Worm (Caenorhabditis elegans) whole organism, young adult: ENCODE data around the gene nol-56.

Experiments used
- B0019.2 ChIP-seq: fragments of 200-800 bp; sonication (Bioruptor generic); conservative IDR thresholded peaks from 2 replicates; pipeline ENCODE4 v1.3.6; 2022; ENCODE audit warnings: missing genetic modification reagents, missing genetic modification characterization, missing compliant biosample characterization
- F22D6.2 ChIP-seq: sonication (generic microtip); optimal IDR thresholded peaks from 2 replicates; lab custom pipeline; 2016; ENCODE audit warnings: mild to moderate bottlenecking, missing genetic modification characterization, missing compliant biosample characterization
- F37B4.10 ChIP-seq: fragments of 200-800 bp; sonication (Bioruptor generic); IDR thresholded peaks from 2 replicates; pipeline ENCODE4 v1.3.6; 2022; ENCODE audit warnings: missing genetic modification characterization, missing compliant biosample characterization
- F55B11.4 ChIP-seq: sonication (generic microtip); optimal IDR thresholded peaks from 2 replicates; lab custom pipeline; 2016; ENCODE audit warnings: missing compliant biosample characterization, missing genetic modification characterization, borderline replicate concordance; ENCODE audit not compliant: insufficient read depth
- K11D2.4 ChIP-seq: fragments of 200-800 bp; sonication (Bioruptor generic); IDR thresholded peaks from 2 replicates; pipeline ENCODE4 v1.3.6; 2022; ENCODE audit warnings: missing genetic modification reagents, missing genetic modification characterization, missing compliant biosample characterization
- T07F8.4 ChIP-seq: sonication (generic microtip); optimal IDR thresholded peaks from 2 replicates; lab custom pipeline; 2016; ENCODE audit warnings: mild to moderate bottlenecking, missing genetic modification characterization, moderate library complexity, missing compliant biosample characterization
- T26A5.8 ChIP-seq: sonication (generic microtip); optimal IDR thresholded peaks from 2 replicates; lab custom pipeline; 2016; ENCODE audit warnings: missing genetic modification characterization, missing compliant biosample characterization
- Y67H2A.10 ChIP-seq: fragments of 200-800 bp; sonication (Bioruptor generic); conservative IDR thresholded peaks from 2 replicates; pipeline ENCODE4 v1.3.6; 2022; ENCODE audit warnings: missing genetic modification reagents, missing genetic modification characterization, missing compliant biosample characterization
- Y79H2A.3 ChIP-seq: fragments of 200-800 bp; sonication (Bioruptor generic); conservative IDR thresholded peaks from 2 replicates; pipeline ENCODE4 v1.3.6; 2022; ENCODE audit warnings: missing genetic modification reagents, missing genetic modification characterization, missing compliant biosample characterization
- ZK185.1 ChIP-seq: sonication (generic microtip); optimal IDR thresholded peaks from 2 replicates; lab custom pipeline; 2016; ENCODE audit warnings: mild to moderate bottlenecking, missing genetic modification characterization, missing compliant biosample characterization; ENCODE audit not compliant: poor library complexity, severe bottlenecking
- aptf-2 ChIP-seq: fragments of 200-800 bp; sonication (Bioruptor generic); conservative IDR thresholded peaks from 2 replicates; pipeline ENCODE4 v1.3.6; 2022; ENCODE audit warnings: missing genetic modification reagents, missing genetic modification characterization, missing compliant biosample characterization
- attf-3 ChIP-seq: fragments of 200-800 bp; sonication (Bioruptor generic); conservative IDR thresholded peaks from 2 replicates; pipeline ENCODE4 v1.3.6; 2022; ENCODE audit warnings: missing genetic modification reagents, missing genetic modification characterization, missing compliant biosample characterization
- bed-1 ChIP-seq: fragments of 200-800 bp; sonication (Bioruptor generic); IDR thresholded peaks from 2 replicates; pipeline ENCODE4 v1.3.6; 2022; ENCODE audit warnings: missing genetic modification reagents, missing genetic modification characterization, missing compliant biosample characterization
- bed-2 ChIP-seq: fragments of 200-800 bp; sonication (Bioruptor generic); IDR thresholded peaks from 2 replicates; pipeline ENCODE4 v1.3.6; 2022; ENCODE audit warnings: missing genetic modification reagents, missing genetic modification characterization, missing compliant biosample characterization
- ceh-40 ChIP-seq: fragments of 200-800 bp; sonication (Bioruptor generic); IDR thresholded peaks from 2 replicates; pipeline ENCODE4 v1.3.6; 2022; ENCODE audit warnings: missing genetic modification characterization, missing compliant biosample characterization
- ceh-79 ChIP-seq: sonication (generic microtip); optimal IDR thresholded peaks from 2 replicates; lab custom pipeline; 2017; ENCODE audit warnings: mild to moderate bottlenecking, missing genetic modification characterization, missing compliant biosample characterization
- die-1 ChIP-seq: sonication (generic microtip); optimal IDR thresholded peaks from 2 replicates; lab custom pipeline; 2016; ENCODE audit warnings: missing genotype, mild to moderate bottlenecking, missing genetic modification characterization, missing compliant biosample characterization
- dpl-1 ChIP-seq: fragments of 150-350 bp; optimal IDR thresholded peaks from 2 replicates; lab custom pipeline; 2014; ENCODE audit warnings: missing biosample characterization, missing genetic modification reagents, missing genetic modification characterization
- egl-18 ChIP-seq: fragments of 200-800 bp; sonication (Bioruptor generic); IDR thresholded peaks from 2 replicates; pipeline ENCODE4 v1.3.6; 2022; ENCODE audit warnings: missing genetic modification reagents, missing genetic modification characterization, missing compliant biosample characterization
- ekl-4 ChIP-seq: fragments of 200-800 bp; sonication (Bioruptor generic); IDR thresholded peaks from 2 replicates; pipeline ENCODE4 v1.3.6; 2022; ENCODE audit warnings: missing genetic modification reagents, missing genetic modification characterization, missing compliant biosample characterization
- ets-4 ChIP-seq: fragments of 200-800 bp; sonication (Bioruptor generic); optimal IDR thresholded peaks from 2 replicates; lab custom pipeline; 2018; ENCODE audit warnings: mild to moderate bottlenecking, missing genetic modification characterization, missing compliant biosample characterization
- hmg-20 ChIP-seq: fragments of 200-800 bp; sonication (Bioruptor generic); IDR thresholded peaks from 2 replicates; pipeline ENCODE4 v1.3.6; 2022; ENCODE audit warnings: missing genetic modification reagents, missing genetic modification characterization, missing compliant biosample characterization
- hrde-1 ChIP-seq: sonication (generic microtip); optimal IDR thresholded peaks from 2 replicates; lab custom pipeline; 2016; ENCODE audit warnings: missing genetic modification characterization, mild to moderate bottlenecking, missing compliant biosample characterization, moderate library complexity, missing genotype, missing genetic modification reagents, borderline replicate concordance
- hsf-1 ChIP-seq: fragments of 200-800 bp; sonication (Bioruptor generic); IDR thresholded peaks from 2 replicates; pipeline ENCODE4 v1.3.6; 2022; ENCODE audit warnings: missing genetic modification reagents, missing genetic modification characterization, missing compliant biosample characterization
- lin-35 ChIP-seq, 3 experiments: fragments of 150-350 bp in 2 of 3; sonication (generic microtip) in 1 of 3; optimal IDR thresholded peaks; 2 replicates each; lab custom pipeline; 2014 to 2018; ENCODE audit warnings: missing biosample characterization in 3 of 3, missing genetic modification characterization in 3 of 3, missing genetic modification reagents in 3 of 3
- lsl-1 ChIP-seq: fragments of 200-800 bp; sonication (Bioruptor generic); optimal IDR thresholded peaks from 2 replicates; lab custom pipeline; 2018; ENCODE audit warnings: mild to moderate bottlenecking, missing genetic modification characterization, moderate library complexity, missing compliant biosample characterization
- mes-4 ChIP-seq: sonication (generic microtip); optimal IDR thresholded peaks from 2 replicates; lab custom pipeline; 2016; ENCODE audit warnings: missing genotype, missing genetic modification characterization, missing compliant biosample characterization
- nfya-2 ChIP-seq: fragments of 200-800 bp; sonication (Bioruptor generic); IDR thresholded peaks from 2 replicates; pipeline ENCODE4 v1.3.6; 2022; ENCODE audit warnings: missing genetic modification reagents, missing genetic modification characterization, missing compliant biosample characterization
- nfyb-1 ChIP-seq: fragments of 200-800 bp; sonication (Bioruptor generic); IDR thresholded peaks from 2 replicates; pipeline ENCODE4 v1.3.6; 2022; ENCODE audit warnings: missing genetic modification reagents, missing genetic modification characterization, missing compliant biosample characterization
- nhr-120 ChIP-seq: fragments of 200-800 bp; sonication (Bioruptor generic); IDR thresholded peaks from 2 replicates; pipeline ENCODE4 v1.3.6; 2022; ENCODE audit warnings: missing genetic modification characterization, missing compliant biosample characterization
- nhr-80 ChIP-seq: sonication (generic microtip); optimal IDR thresholded peaks from 2 replicates; lab custom pipeline; 2016; ENCODE audit warnings: missing genetic modification characterization, missing compliant biosample characterization
- pbrm-1 ChIP-seq: fragments of 200-800 bp; sonication (Bioruptor generic); IDR thresholded peaks from 2 replicates; pipeline ENCODE4 v1.3.6; 2022; ENCODE audit warnings: missing genetic modification reagents, missing genetic modification characterization, missing compliant biosample characterization
- rcor-1 ChIP-seq: fragments of 200-800 bp; sonication (Bioruptor generic); IDR thresholded peaks from 2 replicates; pipeline ENCODE4 v1.3.6; 2022; ENCODE audit warnings: missing genetic modification reagents, missing genetic modification characterization, missing compliant biosample characterization
- sdz-38 ChIP-seq: sonication (generic microtip); optimal IDR thresholded peaks from 2 replicates; lab custom pipeline; 2016; ENCODE audit warnings: missing genotype, missing genetic modification characterization, missing compliant biosample characterization
- sea-2 ChIP-seq: fragments of 200-800 bp; sonication (Bioruptor generic); IDR thresholded peaks from 2 replicates; pipeline ENCODE4 v1.3.6; 2022; ENCODE audit warnings: missing genetic modification characterization, missing compliant biosample characterization
- snpc-1.1 ChIP-seq: sonication (generic microtip); optimal IDR thresholded peaks from 2 replicates; lab custom pipeline; 2017; ENCODE audit warnings: missing genetic modification characterization, mild to moderate bottlenecking, missing compliant biosample characterization, antibody characterized with exemption, moderate library complexity, missing genotype, missing genetic modification reagents; ENCODE audit not compliant: insufficient read depth
- snpc-3.4 ChIP-seq: sonication (generic microtip); optimal IDR thresholded peaks from 2 replicates; lab custom pipeline; 2017; ENCODE audit warnings: missing genetic modification characterization, mild to moderate bottlenecking, missing compliant biosample characterization, antibody characterized with exemption, moderate library complexity, missing genotype, missing genetic modification reagents
- snpc-4 ChIP-seq, 5 experiments: fragments of 150-350 bp in 1 of 5; sonication (generic microtip) in 4 of 5; optimal IDR thresholded peaks; 2 replicates each; lab custom pipeline; 2014 to 2018; ENCODE audit warnings: missing genetic modification characterization in 5 of 5, missing biosample characterization in 3 of 5, antibody characterized with exemption in 2 of 5, mild to moderate bottlenecking in 2 of 5, missing compliant biosample characterization in 2 of 5, missing genotype in 2 of 5, moderate library complexity in 2 of 5, missing genetic modification reagents in 1 of 5
- somi-1 ChIP-seq: fragments of 200-800 bp; sonication (Bioruptor generic); optimal IDR thresholded peaks from 2 replicates; lab custom pipeline; 2018; ENCODE audit warnings: mild to moderate bottlenecking, missing genetic modification characterization, missing compliant biosample characterization
- tbx-9 ChIP-seq: sonication (generic microtip); optimal IDR thresholded peaks from 2 replicates; lab custom pipeline; 2016; ENCODE audit warnings: borderline replicate concordance, missing genetic modification characterization, inconsistent platforms, missing compliant biosample characterization
- unc-130 ChIP-seq: sonication (generic microtip); optimal IDR thresholded peaks from 2 replicates; lab custom pipeline; 2016; ENCODE audit warnings: missing genetic modification reagents, missing genetic modification characterization, missing compliant biosample characterization
- xnd-1 ChIP-seq: sonication (generic microtip); optimal IDR thresholded peaks from 2 replicates; lab custom pipeline; 2016; ENCODE audit warnings: missing genotype, missing genetic modification reagents, missing genetic modification characterization, missing compliant biosample characterization
- ztf-6 ChIP-seq: fragments of 200-800 bp; sonication (Bioruptor generic); IDR thresholded peaks from 2 replicates; pipeline ENCODE4 v1.3.6; 2022; ENCODE audit warnings: missing genetic modification reagents, missing genetic modification characterization, missing compliant biosample characterization

Gene nol-56

DNA sequence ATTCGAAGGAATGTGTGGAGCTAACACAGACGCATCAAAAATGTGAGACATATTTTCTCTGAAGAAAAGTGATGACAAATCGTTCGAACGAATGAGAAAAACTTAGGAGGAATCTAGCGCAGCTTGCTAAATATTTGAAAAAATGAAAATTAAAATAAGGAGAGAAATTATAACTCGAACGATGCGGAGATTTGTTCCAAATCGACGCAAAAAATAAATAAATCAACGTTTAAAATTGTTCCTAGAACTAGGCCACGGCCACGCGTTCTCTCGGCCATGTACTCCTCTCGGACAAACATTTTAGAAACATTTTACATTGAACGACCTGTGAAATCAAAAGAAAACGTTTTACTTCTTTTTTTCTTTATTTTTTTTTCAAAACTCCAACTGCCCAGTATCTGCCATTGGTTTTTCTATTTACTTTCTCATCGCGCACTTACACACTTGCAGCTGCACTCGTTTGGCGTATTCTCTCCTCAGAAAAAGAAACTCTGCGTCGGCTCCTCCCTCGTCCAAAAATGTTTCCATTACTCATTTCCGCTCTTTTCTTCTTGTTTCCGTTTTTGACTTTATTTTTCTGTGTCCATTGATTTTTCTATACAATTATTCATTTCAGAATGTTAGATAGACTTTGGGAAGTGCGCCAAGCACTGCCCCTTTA is 32.5 kb downstream of the nol-56 start, which contains the start of the genes gna-1 and B0024.13 (continued):
- TF ChIP-seq snpc-3.4 (tag; lab: Kevin White, UChicago): peak; percentile 30
- TF ChIP-seq snpc-4 (GFP tag; optimal IDR thresholded peaks at IDR 0.05; lab: Kevin White, UChicago): no peak
- peak in 2 of 4 experiments; percentile 10 to 39 for TF ChIP-seq snpc-4 (tag; optimal IDR thresholded peaks at IDR 0.05; lab: Kevin White, UChicago)
- TF ChIP-seq hmg-20 (GFP tag; lab: Robert Waterston, UW): 0 out of 2 replicates have a peak, but pooled peaks have one; percentile 62
- no peak for TF ChIP-seq hrde-1 (tag; lab: Kevin White, UChicago)
- 0 out of 2 replicates have a peak, but pooled peaks have one; percentile 46 for TF ChIP-seq K11D2.4
- no peak for TF ChIP-seq aptf-2
- peak; percentile 70; the same call in 1 of the 2 replicates for TF ChIP-seq ceh-40 (GFP tag; lab: Robert Waterston, UW)
- no peak for TF ChIP-seq xnd-1 (tag; lab: Kevin White, UChicago)
- TF ChIP-seq F37B4.10 (GFP tag; lab: Robert Waterston, UW): no peak
- no peak for TF ChIP-seq nfyb-1 (GFP tag; lab: Robert Waterston, UW)
- TF ChIP-seq Y79H2A.3: no peak
- 0 out of 2 replicates have a peak, but pooled peaks have one; percentile 26 for TF ChIP-seq pbrm-1 (GFP tag; lab: Robert Waterston, UW)
- TF ChIP-seq attf-3: no peak
- no peak for TF ChIP-seq T07F8.4 (tag; lab: Kevin White, UChicago)
- no peak for TF ChIP-seq ztf-6 (GFP tag; lab: Robert Waterston, UW)
- no peak for TF ChIP-seq bed-1
- no peak for TF ChIP-seq tbx-9
- peak; percentile 50; the same call in 1 of the 2 replicates for TF ChIP-seq rcor-1 (GFP tag; lab: Robert Waterston, UW)
- peak; percentile 53; the same call in 1 of the 2 replicates for TF ChIP-seq bed-2 (GFP tag; lab: Robert Waterston, UW)
- no peak for TF ChIP-seq snpc-1.1 (tag; lab: Kevin White, UChicago)
- no peak for TF ChIP-seq die-1
- TF ChIP-seq ZK185.1 (tag; lab: Kevin White, UChicago): peak; percentile 77
- no peak for TF ChIP-seq Y67H2A.10 (GFP tag; lab: Robert Waterston, UW)
- no peak for TF ChIP-seq sea-2 (GFP tag; lab: Robert Waterston, UW)
- no peak for TF ChIP-seq lin-35 (GFP tag; optimal IDR thresholded peaks at IDR 0.05; lab: Kevin White, UChicago)
- no peak for TF ChIP-seq egl-18
- TF ChIP-seq F22D6.2 (tag; lab: Kevin White, UChicago): no peak
- TF ChIP-seq nhr-120: no peak
- TF ChIP-seq unc-130: peak; percentile 47

DNA sequence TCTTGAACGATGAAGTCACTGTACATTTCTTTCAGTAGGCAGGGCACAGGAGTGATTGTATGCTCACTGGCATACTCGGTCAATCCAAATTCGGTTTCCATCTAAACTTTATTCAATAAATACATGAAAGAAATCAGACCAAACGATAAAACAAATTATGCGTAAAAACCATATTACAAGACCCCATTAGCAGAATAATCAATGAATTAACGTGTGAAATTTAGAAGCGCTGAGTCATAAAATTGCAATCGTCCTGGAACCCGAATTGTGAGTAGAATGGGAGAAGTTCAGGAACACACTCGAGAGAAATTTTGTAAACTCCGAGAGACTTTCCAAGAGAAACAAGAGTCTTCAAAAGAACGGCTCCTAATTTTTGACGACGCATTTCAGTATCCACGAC is 33.3 kb downstream of the nol-56 start, which contains the start of gene B0024.11:
B0024.11 (minus strand) TSS at position 101 of the 400 bp plus-strand sequence.
- TF ChIP-seq egl-18 (no peak), lsl-1 (GFP tag; lab: Kevin White, UChicago) (no peak), B0019.2 (GFP tag; lab: Robert Waterston, UW) (no peak), T26A5.8 (no peak), nhr-80 (tag; lab: Kevin White, UChicago) (no peak), ets-4 (GFP tag; lab: Kevin White, UChicago) (no peak)

DNA sequence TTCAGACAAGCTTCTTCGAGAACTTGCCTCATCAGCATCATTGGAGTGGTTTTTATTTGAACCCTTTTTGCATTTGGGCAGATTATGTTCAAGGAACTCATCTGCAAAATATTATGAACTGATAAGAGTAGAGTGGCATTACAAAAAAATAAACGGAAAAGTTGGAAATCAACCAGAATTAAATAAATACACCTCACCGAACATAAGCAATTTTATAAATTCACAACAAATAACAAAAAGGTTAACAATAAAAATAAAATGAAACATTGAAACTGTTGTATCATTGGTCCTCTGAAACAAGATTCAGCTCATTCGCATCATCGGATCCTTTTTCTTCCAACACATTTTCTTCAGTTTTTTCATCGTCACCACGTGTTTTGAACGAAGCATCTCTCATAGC is 35.5 kb downstream of the nol-56 start, which contains the start of gene asps-1:
asps-1 (minus strand) TSS at position 101 of the 400 bp plus-strand sequence.
- TF ChIP-seq hsf-1 (no peak), nfya-2 (no peak), somi-1 (GFP tag; lab: Kevin White, UChicago) (no peak), sdz-38 (tag; lab: Kevin White, UChicago) (no peak), dpl-1 (GFP tag; lab: Kevin White, UChicago) (no peak), mes-4 (tag; lab: Kevin White, UChicago) (no peak), ceh-79 (tag; lab: Kevin White, UChicago) (no peak), F55B11.4 (no peak), hrde-1 (tag; lab: Kevin White, UChicago) (no peak), ekl-4 (no peak)
